Worm (Caenorhabditis elegans): ENCODE results near the gene gpr-1.

The gpr-1 gene

ce11 chrIII:8650235-8650817 is 21.6 kb downstream of the gpr-1 start, which contains the start of gene flp-23:
Gene flp-23 (plus strand): TSS chrIII:8650767.
- TF ChIP-seq rec-8 (tag; optimal IDR thresholded peaks at IDR 0.05) (peak in 1 of 2 experiments; percentile 54), F49E8.2 (tag; optimal IDR thresholded peaks at IDR 0.05; ENCODE audit: insufficient read depth) (peak; percentile 4), snpc-4 (GFP tag; optimal IDR thresholded peaks at IDR 0.05) (peak; percentile 43), snpc-4 (tag; optimal IDR thresholded peaks at IDR 0.05) (peak in 1 of 4 experiments; percentile 36), ceh-91 (GFP tag; IDR thresholded peaks at IDR 0.05) (no peak), lin-54 (GFP tag; optimal IDR thresholded peaks at IDR 0.05) (no peak), him-1 (tag; optimal IDR thresholded peaks at IDR 0.05) (peak; percentile 79), egrh-3 (GFP tag; IDR thresholded peaks at IDR 0.05) (0 out of 2 replicates have a peak, but pooled peaks have one; percentile 9), B0019.2 (GFP tag; conservative IDR thresholded peaks at IDR 0.05) (no peak), tbp1 (GFP tag; optimal IDR thresholded peaks at IDR 0.05) (peak; percentile 90), pbrm-1 (GFP tag; IDR thresholded peaks at IDR 0.05) (peak; percentile 45; the same call in 1 of the 2 replicates), somi-1 (GFP tag; optimal IDR thresholded peaks at IDR 0.05) (no peak), B0261.1 (tag; optimal IDR thresholded peaks at IDR 0.05) (peak; percentile 76), ztf-22 (GFP tag; optimal IDR thresholded peaks at IDR 0.05) (no peak), mel-28 (tag; optimal IDR thresholded peaks at IDR 0.05; ENCODE audit: borderline replicate concordance) (no peak), madf-6 (GFP tag; IDR thresholded peaks at IDR 0.05) (peak; percentile 17; the same call in 1 of the 2 replicates), sdz-38 (tag; optimal IDR thresholded peaks at IDR 0.05) (no peak), mcd-1 (GFP tag; IDR thresholded peaks at IDR 0.05) (no peak), F37B4.10 (GFP tag; IDR thresholded peaks at IDR 0.05) (no peak), rcor-1 (GFP tag; IDR thresholded peaks at IDR 0.05) (0 out of 2 replicates have a peak, but pooled peaks have one; percentile 26), nhr-27 (tag; optimal IDR thresholded peaks at IDR 0.05) (no peak), mxl-1 (tag; optimal IDR thresholded peaks at IDR 0.05) (peak; percentile 24), zfh-2 (GFP tag; conservative IDR thresholded peaks at IDR 0.05) (no peak), nfya-1 (tag; optimal IDR thresholded peaks at IDR 0.05; ENCODE audit: borderline replicate concordance, insufficient read depth) (no peak), aptf-2 (GFP tag; conservative IDR thresholded peaks at IDR 0.05) (no peak), nhr-120 (GFP tag; IDR thresholded peaks at IDR 0.05) (no peak), F22D6.2 (tag; optimal IDR thresholded peaks at IDR 0.05) (no peak), lin-40 (tag; optimal IDR thresholded peaks at IDR 0.05) (peak; percentile 17), unc-62 (GFP tag; optimal IDR thresholded peaks at IDR 0.05) (no peak), die-1 (tag; optimal IDR thresholded peaks at IDR 0.05) (peak; percentile 62), ceh-100 (GFP tag; IDR thresholded peaks at IDR 0.05) (no peak), C17E4.6 (GFP tag; IDR thresholded peaks at IDR 0.05) (no peak), dox-1 (GFP tag; IDR thresholded peaks at IDR 0.05) (no peak), rpc-1 (optimal IDR thresholded peaks at IDR 0.05) (peak; percentile 72), rpc-1 (tag; optimal IDR thresholded peaks at IDR 0.05) (peak; percentile 86), lin-35 (GFP tag; optimal IDR thresholded peaks at IDR 0.05) (no peak), tlf-1 (GFP tag; optimal IDR thresholded peaks at IDR 0.05) (no peak), nhr-90 (tag; optimal IDR thresholded peaks at IDR 0.05) (peak; percentile 72), pha-4 (tag; optimal IDR thresholded peaks at IDR 0.05) (no peak), ztf-18 (tag; optimal IDR thresholded peaks at IDR 0.05) (peak; percentile 52), Y56A3A.18 (GFP tag; IDR thresholded peaks at IDR 0.05) (no peak), D2030.7 (GFP tag; IDR thresholded peaks at IDR 0.05) (peak; percentile 50; the same call in 1 of the 2 replicates), hmg-1.2 (GFP tag; IDR thresholded peaks at IDR 0.05) (peak; percentile 50), F10E7.11 (tag; optimal IDR thresholded peaks at IDR 0.05) (no peak), sptf-2 (GFP tag; optimal IDR thresholded peaks at IDR 0.05) (no peak), lag-1 (GFP tag; IDR thresholded peaks at IDR 0.05) (no peak), attf-3 (GFP tag; conservative IDR thresholded peaks at IDR 0.05) (0 out of 2 replicates have a peak, but pooled peaks have one; percentile 15), lin-26 (GFP tag; IDR thresholded peaks at IDR 0.05) (peak; percentile 72)

Data from whole organism, young adult.